Worm (Caenorhabditis elegans): ENCODE results near the gene T01G1.4.

- TF ChIP-seq tbx-2 (tag; optimal IDR thresholded peaks at IDR 0.05): no peak
- TF ChIP-seq unc-130 (tag; optimal IDR thresholded peaks at IDR 0.05): no peak
- no peak for TF ChIP-seq nhr-28 (tag; optimal IDR thresholded peaks at IDR 0.05)
- no peak for TF ChIP-seq nhr-77 (tag; optimal IDR thresholded peaks at IDR 0.05)
- TF ChIP-seq unc-86 (tag; optimal IDR thresholded peaks at IDR 0.05): no peak
- no peak for TF ChIP-seq sptf-1 (tag; optimal IDR thresholded peaks at IDR 0.05)
- TF ChIP-seq lir-3 (tag; optimal IDR thresholded peaks at IDR 0.05; ENCODE audit: poor library complexity): no peak
These were observed 8.5 kb downstream of the T01G1.4 start for ce11 chrIV:11352768-11353167.
